Worm (Caenorhabditis elegans): Measurements from ENCODE around the gene C44F1.1.

C44F1.1 gene

ce11 chrIII:3759312-3759711 lies 6.0 kb downstream of the C44F1.1 start, which contains the start of gene arcp-1:
Gene arcp-1 (minus strand): TSS chrIII:3759412.
- no peak for TF ChIP-seq M03D4.4 (tag; optimal IDR thresholded peaks at IDR 0.05)
- no peak for TF ChIP-seq zip-8 (tag; optimal IDR thresholded peaks at IDR 0.05)
- no peak for TF ChIP-seq lin-32 (GFP tag; optimal IDR thresholded peaks at IDR 0.05)
- no peak for TF ChIP-seq nhr-12 (tag; optimal IDR thresholded peaks at IDR 0.05)
- TF ChIP-seq drap-1 (GFP tag; optimal IDR thresholded peaks at IDR 0.05), result no peak

ce11 chrIII:3745138-3745537 lies 20.2 kb downstream of the C44F1.1 start, which contains the start of gene lin-48:
Gene lin-48 (plus strand): TSS chrIII:3745438.
- TF ChIP-seq unc-39 (tag; optimal IDR thresholded peaks at IDR 0.05) (no peak), nhr-76 (tag; optimal IDR thresholded peaks at IDR 0.05) (no peak), sptf-1 (tag; optimal IDR thresholded peaks at IDR 0.05) (no peak), mls-2 (tag; optimal IDR thresholded peaks at IDR 0.05) (no peak), ztf-11 (tag; optimal IDR thresholded peaks at IDR 0.05) (no peak), zip-8 (tag; optimal IDR thresholded peaks at IDR 0.05) (no peak), flh-1 (GFP tag; optimal IDR thresholded peaks at IDR 0.05) (no peak), elt-1 (tag; optimal IDR thresholded peaks at IDR 0.05; ENCODE audit: borderline replicate concordance, insufficient read depth) (no peak), hlh-1 (tag; optimal IDR thresholded peaks at IDR 0.05) (no peak), ceh-39 (tag; optimal IDR thresholded peaks at IDR 0.05) (no peak), ceh-43 (GFP tag; optimal IDR thresholded peaks at IDR 0.05) (no peak), unc-120 (tag; optimal IDR thresholded peaks at IDR 0.05; ENCODE audit: poor library complexity, severe bottlenecking) (no peak), blmp-1 (tag; optimal IDR thresholded peaks at IDR 0.05) (no peak), tbx-8 (GFP tag; optimal IDR thresholded peaks at IDR 0.05) (no peak), nhr-2 (tag; optimal IDR thresholded peaks at IDR 0.05) (no peak), nhr-12 (tag; optimal IDR thresholded peaks at IDR 0.05) (no peak), bed-3 (GFP tag; optimal IDR thresholded peaks at IDR 0.05) (no peak), lsy-2 (tag; optimal IDR thresholded peaks at IDR 0.05) (no peak), elt-3 (tag; optimal IDR thresholded peaks at IDR 0.05) (no peak)

ce11 chrIII:3743367-3743766 lies 22.0 kb downstream of the C44F1.1 start:
- TF ChIP-seq flh-1 (GFP tag; optimal IDR thresholded peaks at IDR 0.05) (no peak), pha-4 (tag; optimal IDR thresholded peaks at IDR 0.05) (no peak)

ce11 chrIII:3742090-3742489 lies 23.3 kb downstream of the C44F1.1 start:
- TF ChIP-seq nhr-2 (tag; optimal IDR thresholded peaks at IDR 0.05), result no peak

ce11 chrIII:3738331-3738730 lies 27.0 kb downstream of the C44F1.1 start:
- no peak for TF ChIP-seq sptf-1 (tag; optimal IDR thresholded peaks at IDR 0.05)
- no peak for TF ChIP-seq ztf-11 (tag; optimal IDR thresholded peaks at IDR 0.05)
- peak; percentile 90 for TF ChIP-seq zip-8 (tag; optimal IDR thresholded peaks at IDR 0.05)
- TF ChIP-seq elt-1 (tag; optimal IDR thresholded peaks at IDR 0.05; ENCODE audit: borderline replicate concordance, insufficient read depth), result no peak

ce11 chrIII:3737742-3738141 lies 27.6 kb downstream of the C44F1.1 start:
- no peak for TF ChIP-seq lin-32 (GFP tag; optimal IDR thresholded peaks at IDR 0.05)
- TF ChIP-seq mab-5 (tag; optimal IDR thresholded peaks at IDR 0.05), result no peak
- TF ChIP-seq unc-39 (tag; optimal IDR thresholded peaks at IDR 0.05), result no peak
- TF ChIP-seq mls-2 (tag; optimal IDR thresholded peaks at IDR 0.05), result no peak
- TF ChIP-seq M03D4.4 (tag; optimal IDR thresholded peaks at IDR 0.05), result no peak
- no peak for TF ChIP-seq tbx-8 (GFP tag; optimal IDR thresholded peaks at IDR 0.05)
- TF ChIP-seq ces-1 (GFP tag; optimal IDR thresholded peaks at IDR 0.05), result no peak

- TF ChIP-seq ztf-11 (tag; optimal IDR thresholded peaks at IDR 0.05), result no peak
- no peak for TF ChIP-seq nhr-12 (tag; optimal IDR thresholded peaks at IDR 0.05)
- TF ChIP-seq mls-2 (tag; optimal IDR thresholded peaks at IDR 0.05), result no peak
- TF ChIP-seq elt-1 (tag; optimal IDR thresholded peaks at IDR 0.05; ENCODE audit: borderline replicate concordance, insufficient read depth), result no peak
- TF ChIP-seq mep-1 (tag; optimal IDR thresholded peaks at IDR 0.05), result no peak
- no peak for TF ChIP-seq lin-13 (tag; optimal IDR thresholded peaks at IDR 0.05)
- no peak for TF ChIP-seq blmp-1 (tag; optimal IDR thresholded peaks at IDR 0.05)
- no peak for TF ChIP-seq ceh-83 (GFP tag; optimal IDR thresholded peaks at IDR 0.05)
- no peak for TF ChIP-seq M03D4.4 (tag; optimal IDR thresholded peaks at IDR 0.05)
- TF ChIP-seq nhr-237 (tag; optimal IDR thresholded peaks at IDR 0.05), result no peak
- TF ChIP-seq elt-3 (tag; optimal IDR thresholded peaks at IDR 0.05), result no peak
- TF ChIP-seq nhr-76 (tag; optimal IDR thresholded peaks at IDR 0.05), result no peak
- no peak for TF ChIP-seq flh-1 (GFP tag; optimal IDR thresholded peaks at IDR 0.05)
- no peak for TF ChIP-seq hlh-1 (tag; optimal IDR thresholded peaks at IDR 0.05)
- TF ChIP-seq lin-32 (GFP tag; optimal IDR thresholded peaks at IDR 0.05), result no peak
These were observed 29.1 kb downstream of the C44F1.1 start, which contains the start of gene F34D10.4 for ce11 chrIII:3736302-3736701. Gene F34D10.4 (plus strand): TSS chrIII:3736602.

Measured in whole organism, mixed stage, embryonic.